Worm (Caenorhabditis elegans): ENCODE results near the gene Y49F6B.6.

Gene Y49F6B.6

DNA sequence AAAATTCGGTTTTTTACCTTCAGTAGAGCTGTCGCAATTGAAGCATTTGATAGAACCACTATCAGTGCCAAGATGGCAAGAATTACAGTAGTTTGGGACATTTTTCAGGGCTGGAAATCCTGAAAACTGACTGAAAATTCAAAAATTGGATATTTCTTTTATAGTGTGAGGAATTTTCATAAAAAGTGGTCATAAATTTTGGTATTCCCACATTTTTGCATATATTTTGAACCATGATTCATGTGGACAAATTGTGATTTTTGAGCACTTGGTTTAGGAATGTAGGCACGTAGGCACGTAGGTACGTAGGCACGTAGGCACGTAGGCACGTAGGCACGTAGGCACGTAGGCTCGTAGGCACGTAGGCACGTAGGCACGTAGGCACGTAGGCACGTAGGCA, 39.3 kb downstream of the Y49F6B.6 start, which contains the start of gene Y49F6B.19:
Gene Y49F6B.19, minus strand, starts transcription at position 101 of the 400 bp plus-strand sequence.
- TF ChIP-seq ceh-22 (tag; optimal IDR thresholded peaks at IDR 0.05) (no peak), pha-2 (tag; optimal IDR thresholded peaks at IDR 0.05) (no peak), unc-86 (tag; optimal IDR thresholded peaks at IDR 0.05) (no peak), unc-3 (GFP tag; conservative IDR thresholded peaks at IDR 0.05) (no peak), unc-3 (tag; optimal IDR thresholded peaks at IDR 0.05) (no peak), zip-5 (tag; optimal IDR thresholded peaks at IDR 0.05) (no peak), hlh-30 (tag; optimal IDR thresholded peaks at IDR 0.05; ENCODE audit: insufficient read depth) (no peak), ttx-3 (tag; optimal IDR thresholded peaks at IDR 0.05) (no peak), pha-4 (tag; optimal IDR thresholded peaks at IDR 0.05) (no peak), F13H6.1 (tag; optimal IDR thresholded peaks at IDR 0.05) (no peak), sox-2 (GFP tag; IDR thresholded peaks at IDR 0.05) (no peak), odd-2 (tag; optimal IDR thresholded peaks at IDR 0.05) (no peak), ceh-30 (tag; optimal IDR thresholded peaks at IDR 0.05) (no peak)

DNA sequence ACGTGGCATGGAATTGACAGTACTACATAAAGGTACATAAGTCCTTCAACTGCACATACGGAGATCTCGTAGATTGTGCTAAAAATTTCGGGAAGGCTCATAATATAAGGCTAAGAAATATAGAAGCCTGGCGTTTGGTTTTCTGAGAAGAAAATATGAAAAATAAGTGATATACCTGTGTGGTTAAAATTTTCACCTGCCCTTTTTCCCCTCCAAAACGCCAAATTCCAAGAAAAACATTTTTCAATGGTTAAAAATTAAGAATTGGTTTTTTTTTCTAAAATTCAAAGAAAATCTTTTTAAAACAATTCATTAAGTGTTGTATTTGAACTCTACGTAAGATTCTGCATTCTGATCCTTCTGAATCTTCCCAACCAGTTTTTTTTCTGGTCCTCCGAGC, 41.7 kb downstream of the Y49F6B.6 start, which contains the start of gene srz-5:
Gene srz-5, minus strand, starts transcription at position 101 of the 400 bp plus-strand sequence.
- TF ChIP-seq che-1 (tag; optimal IDR thresholded peaks at IDR 0.05) (no peak), ceh-9 (tag; optimal IDR thresholded peaks at IDR 0.05) (no peak), dmd-4 (tag; optimal IDR thresholded peaks at IDR 0.05; ENCODE audit: borderline replicate concordance) (no peak), ets-4 (tag; optimal IDR thresholded peaks at IDR 0.05) (no peak), tbx-7 (tag; optimal IDR thresholded peaks at IDR 0.05) (no peak), hlh-15 (tag; optimal IDR thresholded peaks at IDR 0.05) (no peak), Y22D7AL.16 (tag; optimal IDR thresholded peaks at IDR 0.05) (no peak), F13H6.1 (tag; optimal IDR thresholded peaks at IDR 0.05) (no peak), pha-4 (tag; optimal IDR thresholded peaks at IDR 0.05) (no peak), ceh-18 (tag; optimal IDR thresholded peaks at IDR 0.05) (no peak), hlh-8 (tag; optimal IDR thresholded peaks at IDR 0.05) (no peak)

DNA sequence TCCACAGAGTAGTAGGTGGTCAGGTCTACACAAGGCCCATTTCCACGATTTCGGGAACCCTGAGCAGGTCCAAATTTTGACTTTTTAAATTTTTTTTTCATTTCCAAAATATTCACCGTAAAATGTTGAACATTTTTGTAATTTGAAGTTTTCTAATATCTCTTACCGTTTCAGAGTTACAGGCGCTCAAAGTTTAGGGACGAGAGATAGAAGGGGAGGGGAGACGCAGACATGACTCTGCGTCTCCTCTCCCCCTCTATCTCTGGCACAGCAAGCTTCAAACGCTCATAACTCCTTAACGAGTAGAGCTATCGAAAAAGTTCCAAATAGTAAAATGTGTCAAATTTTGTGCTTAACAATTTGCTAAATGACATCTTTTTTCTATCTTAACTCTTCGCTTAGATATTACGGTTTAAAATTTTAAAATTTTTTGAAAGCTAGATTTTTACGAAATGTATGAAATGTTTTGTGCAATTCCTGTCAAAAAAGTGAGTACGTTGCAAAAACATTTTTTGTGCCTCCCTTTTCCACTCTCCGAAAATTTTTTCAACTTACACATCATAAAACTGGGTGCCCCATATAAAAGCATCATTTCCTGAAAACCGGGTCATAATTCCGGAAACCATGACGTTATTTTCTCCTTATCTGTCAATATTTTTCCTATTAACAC, 42.6 kb downstream of the Y49F6B.6 start, which contains the start of the genes Y49F6B.14 and clec-125:
Gene Y49F6B.14, minus strand, starts transcription at position 101 of the 670 bp plus-strand sequence.
Gene clec-125, plus strand, starts transcription at position 620 of the 670 bp plus-strand sequence.
- TF ChIP-seq ceh-9 (tag; optimal IDR thresholded peaks at IDR 0.05) = no peak
- no peak for TF ChIP-seq tbx-2 (tag; optimal IDR thresholded peaks at IDR 0.05)
- no peak for TF ChIP-seq unc-3 (GFP tag; conservative IDR thresholded peaks at IDR 0.05)
- no peak for TF ChIP-seq unc-3 (tag; optimal IDR thresholded peaks at IDR 0.05)
- TF ChIP-seq hlh-15 (tag; optimal IDR thresholded peaks at IDR 0.05) = no peak
- TF ChIP-seq ref-2 (tag; optimal IDR thresholded peaks at IDR 0.05) = no peak
- TF ChIP-seq elt-2 (tag; optimal IDR thresholded peaks at IDR 0.05) = no peak
- TF ChIP-seq pros-1 (tag; optimal IDR thresholded peaks at IDR 0.05) = no peak
- no peak for TF ChIP-seq lin-11 (tag; optimal IDR thresholded peaks at IDR 0.05)
- no peak for TF ChIP-seq ceh-24 (tag; optimal IDR thresholded peaks at IDR 0.05)

ce11 chrII:3516175-3516574, 43.3 kb downstream of the Y49F6B.6 start:
- no peak for TF ChIP-seq ceh-6 (GFP tag; optimal IDR thresholded peaks at IDR 0.05)
- no peak for TF ChIP-seq pros-1 (tag; optimal IDR thresholded peaks at IDR 0.05)

ce11 chrII:3518961-3519544, 46.1 kb downstream of the Y49F6B.6 start, which contains the start of gene clec-126:
clec-126 (plus strand) TSS chrII:3519494.
- TF ChIP-seq ceh-30 (tag; optimal IDR thresholded peaks at IDR 0.05) (no peak), lim-6 (tag; optimal IDR thresholded peaks at IDR 0.05) (peak; percentile 43), pat-9 (tag; optimal IDR thresholded peaks at IDR 0.05) (peak; percentile 68), C08G9.2 (tag; optimal IDR thresholded peaks at IDR 0.05) (peak; percentile 67), elt-2 (tag; optimal IDR thresholded peaks at IDR 0.05) (peak; percentile 93), che-1 (tag; optimal IDR thresholded peaks at IDR 0.05) (peak; percentile 75), syd-9 (tag; optimal IDR thresholded peaks at IDR 0.05) (peak; percentile 53), ceh-34 (tag; optimal IDR thresholded peaks at IDR 0.05) (peak; percentile 51), hlh-6 (tag; optimal IDR thresholded peaks at IDR 0.05) (peak; percentile 85), nhr-232 (tag; optimal IDR thresholded peaks at IDR 0.05) (peak; percentile 72), tbx-2 (tag; optimal IDR thresholded peaks at IDR 0.05) (peak; percentile 76), ceh-2 (tag; optimal IDR thresholded peaks at IDR 0.05) (peak; percentile 67), hlh-8 (tag; optimal IDR thresholded peaks at IDR 0.05) (peak; percentile 9), C38D4.7 (GFP tag; optimal IDR thresholded peaks at IDR 0.05) (peak; percentile 75), pag-3 (tag; optimal IDR thresholded peaks at IDR 0.05; ENCODE audit: borderline replicate concordance) (peak; percentile 19), T23F11.4 (GFP tag; optimal IDR thresholded peaks at IDR 0.05) (peak; percentile 1), ceh-31 (tag; optimal IDR thresholded peaks at IDR 0.05) (peak; percentile 54), sox-4 (tag; optimal IDR thresholded peaks at IDR 0.05) (peak; percentile 65), gmeb-2 (tag; optimal IDR thresholded peaks at IDR 0.05) (peak; percentile 52), ref-2 (tag; optimal IDR thresholded peaks at IDR 0.05) (peak; percentile 81)
